Worm (Caenorhabditis elegans): ENCODE data around the gene str-78.

Gene str-78

ce11 chrIV:15147104-15147503 lies at the start of gene str-78:
str-78 (minus strand) TSS chrIV:15147204.
- TF ChIP-seq nhr-28 (tag; optimal IDR thresholded peaks at IDR 0.05) (no peak), elt-3 (tag; optimal IDR thresholded peaks at IDR 0.05) (no peak), nhr-237 (tag; optimal IDR thresholded peaks at IDR 0.05) (no peak), mep-1 (tag; optimal IDR thresholded peaks at IDR 0.05) (no peak), snpc-4 (tag; optimal IDR thresholded peaks at IDR 0.05) (no peak), nhr-2 (tag; optimal IDR thresholded peaks at IDR 0.05) (no peak), elt-1 (tag; optimal IDR thresholded peaks at IDR 0.05; ENCODE audit: borderline replicate concordance, insufficient read depth) (no peak), lsy-2 (tag; optimal IDR thresholded peaks at IDR 0.05) (no peak)

ce11 chrIV:15187517-15188181 lies 40.6 kb upstream of the str-78 start:
- no peak for TF ChIP-seq ceh-39 (tag; optimal IDR thresholded peaks at IDR 0.05)
- TF ChIP-seq nhr-12 (tag; optimal IDR thresholded peaks at IDR 0.05) = no peak
- TF ChIP-seq ham-2 (GFP tag; optimal IDR thresholded peaks at IDR 0.05) = no peak
- no peak for TF ChIP-seq sem-2 (GFP tag; optimal IDR thresholded peaks at IDR 0.05)
- no peak for TF ChIP-seq elt-3 (tag; optimal IDR thresholded peaks at IDR 0.05)
- TF ChIP-seq nhr-28 (tag; optimal IDR thresholded peaks at IDR 0.05) = no peak
- no peak for TF ChIP-seq zip-8 (tag; optimal IDR thresholded peaks at IDR 0.05)
- no peak for TF ChIP-seq pha-4 (tag; optimal IDR thresholded peaks at IDR 0.05)
- TF ChIP-seq M03D4.4 (tag; optimal IDR thresholded peaks at IDR 0.05) = no peak
- no peak for TF ChIP-seq nhr-2 (tag; optimal IDR thresholded peaks at IDR 0.05)
- TF ChIP-seq elt-1 (tag; optimal IDR thresholded peaks at IDR 0.05; ENCODE audit: borderline replicate concordance, insufficient read depth) = no peak
- TF ChIP-seq ceh-83 (GFP tag; optimal IDR thresholded peaks at IDR 0.05) = no peak
- TF ChIP-seq lsy-2 (tag; optimal IDR thresholded peaks at IDR 0.05) = no peak
- TF ChIP-seq blmp-1 (tag; optimal IDR thresholded peaks at IDR 0.05) = no peak
- TF ChIP-seq bed-3 (GFP tag; optimal IDR thresholded peaks at IDR 0.05) = no peak
- TF ChIP-seq unc-39 (tag; optimal IDR thresholded peaks at IDR 0.05) = no peak
- no peak for TF ChIP-seq ztf-11 (tag; optimal IDR thresholded peaks at IDR 0.05)

ce11 chrIV:15179615-15180014 lies 32.6 kb upstream of the str-78 start, which contains the start of gene srd-23:
srd-23 (plus strand) TSS chrIV:15179915.
- TF ChIP-seq sptf-1 (tag; optimal IDR thresholded peaks at IDR 0.05) = no peak
- TF ChIP-seq tbx-8 (GFP tag; optimal IDR thresholded peaks at IDR 0.05) = no peak
- no peak for TF ChIP-seq zip-8 (tag; optimal IDR thresholded peaks at IDR 0.05)
- TF ChIP-seq unc-62 (GFP tag; optimal IDR thresholded peaks at IDR 0.05) = no peak
- TF ChIP-seq flh-1 (GFP tag; optimal IDR thresholded peaks at IDR 0.05) = no peak

ce11 chrIV:15175487-15176128 lies 28.6 kb upstream of the str-78 start, which contains the start of gene Y40H7A.4:
Y40H7A.4 (minus strand) TSS chrIV:15175537.
- TF ChIP-seq bed-3 (GFP tag; optimal IDR thresholded peaks at IDR 0.05) (no peak), elt-1 (tag; optimal IDR thresholded peaks at IDR 0.05; ENCODE audit: borderline replicate concordance, insufficient read depth) (no peak), ztf-11 (tag; optimal IDR thresholded peaks at IDR 0.05) (no peak), unc-62 (GFP tag; optimal IDR thresholded peaks at IDR 0.05) (no peak), ceh-83 (GFP tag; optimal IDR thresholded peaks at IDR 0.05) (no peak), lsy-2 (tag; optimal IDR thresholded peaks at IDR 0.05) (no peak), mep-1 (tag; optimal IDR thresholded peaks at IDR 0.05) (no peak), flh-1 (GFP tag; optimal IDR thresholded peaks at IDR 0.05) (no peak), pha-4 (tag; optimal IDR thresholded peaks at IDR 0.05) (no peak), ces-1 (GFP tag; optimal IDR thresholded peaks at IDR 0.05) (no peak), blmp-1 (tag; optimal IDR thresholded peaks at IDR 0.05) (no peak), M03D4.4 (tag; optimal IDR thresholded peaks at IDR 0.05) (no peak), mab-5 (tag; optimal IDR thresholded peaks at IDR 0.05) (no peak), hlh-1 (tag; optimal IDR thresholded peaks at IDR 0.05) (no peak), ceh-39 (tag; optimal IDR thresholded peaks at IDR 0.05) (no peak), unc-39 (tag; optimal IDR thresholded peaks at IDR 0.05) (no peak), nhr-28 (tag; optimal IDR thresholded peaks at IDR 0.05) (no peak), sptf-1 (tag; optimal IDR thresholded peaks at IDR 0.05) (no peak)

ce11 chrIV:15168442-15168841 lies 21.4 kb upstream of the str-78 start:
- TF ChIP-seq blmp-1 (tag; optimal IDR thresholded peaks at IDR 0.05) (no peak), pha-4 (tag; optimal IDR thresholded peaks at IDR 0.05) (no peak), ceh-43 (GFP tag; optimal IDR thresholded peaks at IDR 0.05) (no peak), nhr-237 (tag; optimal IDR thresholded peaks at IDR 0.05) (no peak), lin-13 (tag; optimal IDR thresholded peaks at IDR 0.05) (no peak), nhr-2 (tag; optimal IDR thresholded peaks at IDR 0.05) (no peak), lin-32 (GFP tag; optimal IDR thresholded peaks at IDR 0.05) (no peak), sem-2 (GFP tag; optimal IDR thresholded peaks at IDR 0.05) (no peak), cnd-1 (tag; optimal IDR thresholded peaks at IDR 0.05) (no peak), sptf-1 (tag; optimal IDR thresholded peaks at IDR 0.05) (no peak), mep-1 (tag; optimal IDR thresholded peaks at IDR 0.05) (no peak), hlh-1 (tag; optimal IDR thresholded peaks at IDR 0.05) (no peak), tbx-8 (GFP tag; optimal IDR thresholded peaks at IDR 0.05) (no peak), ces-1 (GFP tag; optimal IDR thresholded peaks at IDR 0.05) (no peak), elt-1 (tag; optimal IDR thresholded peaks at IDR 0.05; ENCODE audit: borderline replicate concordance, insufficient read depth) (no peak), nhr-76 (tag; optimal IDR thresholded peaks at IDR 0.05) (no peak), mls-2 (tag; optimal IDR thresholded peaks at IDR 0.05) (no peak), nhr-28 (tag; optimal IDR thresholded peaks at IDR 0.05) (no peak), ceh-83 (GFP tag; optimal IDR thresholded peaks at IDR 0.05) (no peak), unc-120 (tag; optimal IDR thresholded peaks at IDR 0.05; ENCODE audit: poor library complexity, severe bottlenecking) (no peak)
